Worm (Caenorhabditis elegans) whole organism, early embryonic: ENCODE results near the gene B0252.8.
"Not testable (repeated sequence)": the region's sequence is repeated elsewhere in the genome, so short reads cannot be mapped to it uniquely, and the experiment has no call there.

Experiments
- B0310.2 ChIP-seq: sonication (generic microtip); optimal IDR thresholded peaks from 2 replicates; lab custom pipeline; 2016; ENCODE audit warnings: mild to moderate bottlenecking, missing genetic modification characterization, missing compliant biosample characterization
- F13C5.2 ChIP-seq: sonication (generic microtip); optimal IDR thresholded peaks from 2 replicates; lab custom pipeline; 2017; ENCODE audit warnings: mild to moderate bottlenecking, missing genetic modification characterization, inconsistent platforms, missing compliant biosample characterization
- aly-1 ChIP-seq: sonication (generic microtip); optimal IDR thresholded peaks from 2 replicates; lab custom pipeline; 2016; ENCODE audit warnings: missing genetic modification characterization, missing compliant biosample characterization
- ama-1 ChIP-seq: fragments of 150-350 bp; optimal IDR thresholded peaks from 2 replicates; lab custom pipeline; 2014
- ceh-13 ChIP-seq: fragments of 200-800 bp; sonication (Bioruptor generic); optimal IDR thresholded peaks from 2 replicates; lab custom pipeline; 2018; ENCODE audit warnings: mild to moderate bottlenecking, missing genetic modification characterization, missing compliant biosample characterization
- ceh-36 ChIP-seq: sonication (generic microtip); optimal IDR thresholded peaks from 2 replicates; lab custom pipeline; 2016; ENCODE audit warnings: missing genetic modification characterization, inconsistent platforms, missing compliant biosample characterization
- ets-7 ChIP-seq: sonication (generic microtip); optimal IDR thresholded peaks from 2 replicates; lab custom pipeline; 2016; ENCODE audit warnings: missing genotype, missing genetic modification characterization, missing compliant biosample characterization
- flt-1 ChIP-seq: fragments of 200-800 bp; sonication (Bioruptor generic); IDR thresholded peaks from 2 replicates; pipeline ENCODE4 v1.3.6; 2022; ENCODE audit warnings: missing genetic modification characterization, missing compliant biosample characterization
- hmbx-1 ChIP-seq: sonication (generic microtip); optimal IDR thresholded peaks from 2 replicates; lab custom pipeline; 2016; ENCODE audit warnings: mild to moderate bottlenecking, missing genetic modification characterization, missing compliant biosample characterization
- hmg-4 ChIP-seq: fragments of 200-800 bp; sonication (Bioruptor generic); optimal IDR thresholded peaks from 2 replicates; lab custom pipeline; 2018; ENCODE audit warnings: mild to moderate bottlenecking, missing genetic modification characterization, missing compliant biosample characterization
- hnd-1 ChIP-seq: sonication (generic microtip); optimal IDR thresholded peaks from 2 replicates; lab custom pipeline; 2016; ENCODE audit warnings: missing genetic modification characterization, missing compliant biosample characterization
- pes-1 ChIP-seq: fragments of 200-800 bp; sonication (Bioruptor generic); IDR thresholded peaks from 2 replicates; pipeline ENCODE4 v1.3.6; 2022; ENCODE audit warnings: missing genetic modification reagents, missing genetic modification characterization, missing compliant biosample characterization
- scrt-1 ChIP-seq: fragments of 200-800 bp; sonication (Bioruptor generic); IDR thresholded peaks from 2 replicates; pipeline ENCODE4 v1.3.6; 2022; ENCODE audit warnings: missing genetic modification characterization, missing compliant biosample characterization
- sea-1 ChIP-seq: fragments of 200-800 bp; sonication (Bioruptor generic); conservative IDR thresholded peaks from 2 replicates; pipeline ENCODE4 v1.3.6; 2022; ENCODE audit warnings: missing genetic modification characterization, missing compliant biosample characterization
- tbx-11 ChIP-seq: fragments of 200-800 bp; sonication (Bioruptor generic); IDR thresholded peaks from 2 replicates; pipeline ENCODE4 v1.3.6; 2022; ENCODE audit warnings: missing genetic modification characterization, missing compliant biosample characterization
- tbx-37 ChIP-seq: fragments of 200-800 bp; sonication (Bioruptor generic); conservative IDR thresholded peaks from 2 replicates; pipeline ENCODE4 v1.3.6; 2022; ENCODE audit warnings: missing genetic modification reagents, missing genetic modification characterization, missing compliant biosample characterization
- tra-4 ChIP-seq: sonication (generic microtip); optimal IDR thresholded peaks from 2 replicates; lab custom pipeline; 2017; ENCODE audit warnings: missing genetic modification characterization, missing compliant biosample characterization

Gene B0252.8

ce11 chrII:6907657-6908056 is 8.3 kb upstream of the B0252.8 start, which contains the start of gene B0252.3:
Gene B0252.3, minus strand, starts transcription at chrII:6907757.
- TF ChIP-seq hmg-4 (GFP tag; lab: Kevin White, UChicago); tra-4 (tag; lab: Kevin White, UChicago); hnd-1: not testable (repeated sequence)

ce11 chrII:6908689-6909088 is 7.3 kb upstream of the B0252.8 start:
- TF ChIP-seq tbx-37 (GFP tag; lab: Robert Waterston, UW): no peak
- TF ChIP-seq flt-1 (GFP tag; lab: Robert Waterston, UW): no peak
- TF ChIP-seq ceh-36 (tag; lab: Kevin White, UChicago): no peak
- no peak for TF ChIP-seq sea-1 (GFP tag; lab: Robert Waterston, UW)
- TF ChIP-seq F13C5.2 (tag; lab: Kevin White, UChicago): no peak
- TF ChIP-seq aly-1 (tag; lab: Kevin White, UChicago): no peak
- no peak for TF ChIP-seq tbx-11
- no peak for TF ChIP-seq ceh-13
- no peak for TF ChIP-seq tra-4 (tag; lab: Kevin White, UChicago)
- no peak for TF ChIP-seq hmg-4 (GFP tag; lab: Kevin White, UChicago)

- no peak for TF ChIP-seq aly-1 (tag; lab: Kevin White, UChicago)
Observed at ce11 chrII:6909568-6910122, 6.3 kb upstream of the B0252.8 start, which contains the start of gene asm-1. Gene asm-1, plus strand, starts transcription at chrII:6910072.

- TF ChIP-seq scrt-1 (GFP tag; lab: Robert Waterston, UW) (peak; percentile 75), tbx-37 (GFP tag; lab: Robert Waterston, UW) (peak; percentile 97), ceh-13 (peak; percentile 3), ets-7 (tag; lab: Kevin White, UChicago) (no peak), hnd-1 (peak; percentile 35), sea-1 (GFP tag; lab: Robert Waterston, UW) (peak; percentile 68; the same call in 1 of the 2 replicates), B0310.2 (tag; lab: Kevin White, UChicago) (no peak)
Observed at ce11 chrII:6913309-6913708, 2.7 kb upstream of the B0252.8 start, which contains the start of gene cyn-10. Gene cyn-10, minus strand, starts transcription at chrII:6913365.

- TF ChIP-seq tra-4 (tag; lab: Kevin White, UChicago) (no peak), flt-1 (GFP tag; lab: Robert Waterston, UW) (no peak), tbx-37 (GFP tag; lab: Robert Waterston, UW) (no peak)
Observed at ce11 chrII:6917710-6918109, 1.7 kb downstream of the B0252.8 start, which contains the start of gene B0252.11. Gene B0252.11, minus strand, starts transcription at chrII:6917810.

ce11 chrII:6918862-6919261 is 2.9 kb downstream of the B0252.8 start, which contains the start of gene B0252.5:
Gene B0252.5, minus strand, starts transcription at chrII:6918878.
- TF ChIP-seq flt-1 (GFP tag; lab: Robert Waterston, UW) (no peak), scrt-1 (GFP tag; lab: Robert Waterston, UW) (no peak), ceh-36 (tag; lab: Kevin White, UChicago) (no peak), ceh-13 (no peak), tbx-37 (GFP tag; lab: Robert Waterston, UW) (no peak), hmbx-1 (tag; lab: Kevin White, UChicago) (no peak), pes-1 (GFP tag; lab: Robert Waterston, UW) (no peak), tra-4 (tag; lab: Kevin White, UChicago) (no peak), F13C5.2 (tag; lab: Kevin White, UChicago) (no peak), ama-1 (lab: Kevin White, UChicago) (no peak), hmg-4 (GFP tag; lab: Kevin White, UChicago) (no peak), aly-1 (tag; lab: Kevin White, UChicago) (no peak)

ce11 chrII:6919363-6919851 is 3.4 kb downstream of the B0252.8 start, which contains the start of gene B0252.1:
Gene B0252.1, plus strand, starts transcription at chrII:6919680.
- TF ChIP-seq sea-1 (GFP tag; lab: Robert Waterston, UW) (no peak), tra-4 (tag; lab: Kevin White, UChicago) (no peak), B0310.2 (tag; lab: Kevin White, UChicago) (no peak), F13C5.2 (tag; lab: Kevin White, UChicago) (no peak), scrt-1 (GFP tag; lab: Robert Waterston, UW) (no peak), flt-1 (GFP tag; lab: Robert Waterston, UW) (no peak), tbx-37 (GFP tag; lab: Robert Waterston, UW) (no peak), ceh-13 (no peak), pes-1 (GFP tag; lab: Robert Waterston, UW) (no peak), hmbx-1 (tag; lab: Kevin White, UChicago) (no peak), tbx-11 (no peak), ama-1 (lab: Kevin White, UChicago) (no peak), ets-7 (tag; lab: Kevin White, UChicago) (no peak), hnd-1 (no peak), aly-1 (tag; lab: Kevin White, UChicago) (no peak), hmg-4 (GFP tag; lab: Kevin White, UChicago) (no peak), ceh-36 (tag; lab: Kevin White, UChicago) (no peak)

ce11 chrII:6923792-6924191 is 7.8 kb downstream of the B0252.8 start:
- TF ChIP-seq flt-1 (GFP tag; lab: Robert Waterston, UW) (no peak), tra-4 (tag; lab: Kevin White, UChicago) (no peak), hmg-4 (GFP tag; lab: Kevin White, UChicago) (no peak), ets-7 (tag; lab: Kevin White, UChicago) (no peak), hmbx-1 (tag; lab: Kevin White, UChicago) (no peak), ceh-36 (tag; lab: Kevin White, UChicago) (no peak), ceh-13 (no peak), ama-1 (lab: Kevin White, UChicago) (no peak), tbx-11 (no peak), tbx-37 (GFP tag; lab: Robert Waterston, UW) (no peak), F13C5.2 (tag; lab: Kevin White, UChicago) (no peak)
